Worm (Caenorhabditis elegans) whole organism, midembryonic: ENCODE measurements around the gene cpr-9.

Experiments
- T22C8.4 ChIP-seq: fragments of 200-800 bp; sonication (Bioruptor generic); IDR thresholded peaks from 2 replicates; pipeline ENCODE4 v1.3.6; 2022; ENCODE audit warnings: missing genetic modification characterization, missing compliant biosample characterization
- cog-1 ChIP-seq: sonication (generic microtip); optimal IDR thresholded peaks from 2 replicates; lab custom pipeline; 2016; ENCODE audit warnings: missing genetic modification characterization, missing compliant biosample characterization
- flt-1 ChIP-seq: fragments of 200-800 bp; sonication (Bioruptor generic); IDR thresholded peaks from 2 replicates; pipeline ENCODE4 v1.3.6; 2022; ENCODE audit warnings: missing genetic modification characterization, missing compliant biosample characterization
- klf-2 ChIP-seq: fragments of 200-800 bp; sonication (Bioruptor generic); conservative IDR thresholded peaks from 2 replicates; pipeline ENCODE4 v1.3.6; 2022; ENCODE audit warnings: missing genetic modification reagents, missing genetic modification characterization, missing compliant biosample characterization
- med-1 ChIP-seq: sonication (generic microtip); optimal IDR thresholded peaks from 2 replicates; lab custom pipeline; 2017; ENCODE audit warnings: missing genetic modification characterization, mild to moderate bottlenecking, missing compliant biosample characterization, antibody characterized with exemption, missing genetic modification reagents; ENCODE audit not compliant: insufficient read depth
- ref-1 ChIP-seq: fragments of 200-800 bp; sonication (Bioruptor generic); conservative IDR thresholded peaks from 2 replicates; pipeline ENCODE4 v1.3.6; 2022; ENCODE audit warnings: missing genetic modification reagents, missing genetic modification characterization, missing compliant biosample characterization
- tab-1 ChIP-seq: fragments of 200-800 bp; sonication (Bioruptor generic); IDR thresholded peaks from 2 replicates; pipeline ENCODE4 v1.3.6; 2022; ENCODE audit warnings: missing genetic modification characterization, missing compliant biosample characterization
- ztf-23 ChIP-seq: fragments of 200-800 bp; sonication (Bioruptor generic); IDR thresholded peaks from 2 replicates; pipeline ENCODE4 v1.3.6; 2022; ENCODE audit warnings: missing genetic modification reagents, missing genetic modification characterization, missing compliant biosample characterization
- ztf-29 ChIP-seq: fragments of 200-800 bp; sonication (Bioruptor generic); IDR thresholded peaks from 2 replicates; pipeline ENCODE4 v1.3.6; 2022; ENCODE audit warnings: missing genetic modification reagents, missing genetic modification characterization, missing compliant biosample characterization

The cpr-9 gene

DNA sequence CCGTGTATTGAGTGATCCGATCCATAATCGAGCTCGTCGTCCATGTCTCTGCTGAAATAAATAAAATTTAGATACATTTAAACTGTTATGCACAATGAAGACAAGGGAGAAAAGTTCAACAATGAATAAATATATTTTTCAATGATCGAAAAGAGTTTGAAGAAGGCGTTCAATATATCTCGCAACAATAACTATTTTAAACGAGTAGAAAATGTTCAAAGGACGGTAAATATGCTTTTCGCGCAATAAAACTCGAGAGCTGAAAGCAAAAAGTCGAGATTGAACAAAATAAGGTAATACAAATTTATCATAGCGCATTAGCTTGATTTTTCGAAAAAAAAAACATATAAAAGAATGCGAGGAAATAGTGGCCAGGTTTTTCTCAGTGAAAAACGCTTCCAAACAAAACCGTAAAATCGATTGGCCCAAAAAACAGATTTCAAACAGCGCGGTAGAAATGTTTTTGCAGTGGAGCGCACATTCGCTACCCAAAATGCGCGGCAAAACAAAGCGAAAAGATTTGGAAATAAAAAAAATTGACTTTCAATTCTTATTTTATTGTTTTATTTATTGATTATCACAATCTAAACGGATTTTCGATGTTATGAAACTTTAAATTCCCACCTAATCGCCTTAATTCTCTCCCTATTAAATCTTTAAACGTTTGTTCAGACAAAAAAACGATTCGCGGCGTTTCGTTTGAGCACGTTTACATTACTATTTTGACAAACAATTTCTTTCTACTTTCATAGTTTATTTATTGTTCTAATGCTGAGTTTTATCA is 38.2 kb downstream of the cpr-9 start, which contains the start of the genes kup-1 and F10C2.4:
kup-1 (minus strand) TSS at position 51 of the 784 bp plus-strand sequence.
F10C2.4 (plus strand) TSS at position 734 of the 784 bp plus-strand sequence.
- TF ChIP-seq cog-1 (tag; lab: Kevin White, UChicago) (peak; percentile 53), flt-1 (GFP tag; lab: Robert Waterston, UW) (no peak), ref-1 (no peak)

- TF ChIP-seq ref-1 (no peak), flt-1 (GFP tag; lab: Robert Waterston, UW) (no peak), T22C8.4 (GFP tag; lab: Robert Waterston, UW) (no peak), tab-1 (GFP tag; lab: Robert Waterston, UW) (no peak), ztf-29 (GFP tag; lab: Robert Waterston, UW) (no peak), med-1 (GFP tag; lab: Kevin White, UChicago) (no peak), ztf-23 (GFP tag; lab: Robert Waterston, UW) (no peak), cog-1 (tag; lab: Kevin White, UChicago) (no peak), klf-2 (no peak)
Observed at ce11 chrV:12045132-12045531, 42.3 kb downstream of the cpr-9 start, which contains the start of gene F10C2.5. Gene F10C2.5, plus strand, starts transcription at chrV:12045432.

- TF ChIP-seq ref-1 = no peak
- no peak for TF ChIP-seq ztf-23 (GFP tag; lab: Robert Waterston, UW)
- no peak for TF ChIP-seq klf-2
- no peak for TF ChIP-seq T22C8.4 (GFP tag; lab: Robert Waterston, UW)
- no peak for TF ChIP-seq cog-1 (tag; lab: Kevin White, UChicago)
Observed at ce11 chrV:12047735-12048134, 44.9 kb downstream of the cpr-9 start.

ce11 chrV:12048445-12048844 is 45.6 kb downstream of the cpr-9 start, which contains the start of gene dars-2:
Gene dars-2, plus strand, starts transcription at chrV:12048745.
- TF ChIP-seq tab-1 (GFP tag; lab: Robert Waterston, UW) = no peak
- no peak for TF ChIP-seq klf-2
- no peak for TF ChIP-seq ref-1
- no peak for TF ChIP-seq cog-1 (tag; lab: Kevin White, UChicago)
- no peak for TF ChIP-seq ztf-23 (GFP tag; lab: Robert Waterston, UW)
- no peak for TF ChIP-seq ztf-29 (GFP tag; lab: Robert Waterston, UW)
- no peak for TF ChIP-seq T22C8.4 (GFP tag; lab: Robert Waterston, UW)
- TF ChIP-seq flt-1 (GFP tag; lab: Robert Waterston, UW) = no peak
- no peak for TF ChIP-seq med-1 (GFP tag; lab: Kevin White, UChicago)

- no peak for TF ChIP-seq tab-1 (GFP tag; lab: Robert Waterston, UW)
- TF ChIP-seq T22C8.4 (GFP tag; lab: Robert Waterston, UW) = no peak
- TF ChIP-seq ztf-23 (GFP tag; lab: Robert Waterston, UW) = no peak
- no peak for TF ChIP-seq cog-1 (tag; lab: Kevin White, UChicago)
Observed at ce11 chrV:12053598-12053997, 50.7 kb downstream of the cpr-9 start, which contains the start of gene F10C2.7. Gene F10C2.7, plus strand, starts transcription at chrV:12053898.
